Worm (Caenorhabditis elegans): ENCODE data around the gene T14F9.2.

T14F9.2 gene

DNA sequence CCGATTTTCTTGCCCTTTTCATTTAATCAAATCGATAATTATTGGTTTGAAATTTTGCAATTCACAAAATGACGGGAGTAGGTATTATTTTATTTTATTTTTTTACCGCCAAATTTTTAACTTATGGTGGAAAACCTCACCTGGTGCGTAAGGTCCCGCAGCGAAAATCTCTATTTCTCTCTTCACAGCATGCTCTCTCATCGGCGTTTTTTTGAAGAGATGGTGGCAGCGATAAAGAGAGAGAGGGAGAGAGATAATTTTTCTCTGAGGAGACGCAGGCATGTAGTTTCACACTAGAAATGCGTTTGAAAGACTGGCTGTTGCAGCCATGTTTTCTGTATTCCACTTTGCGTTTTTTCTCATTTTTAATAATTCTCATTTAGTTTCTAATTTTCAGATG is at the start of gene T14F9.2:
Gene T14F9.2, plus strand, starts transcription at position 396 of the 400 bp plus-strand sequence.
- TF ChIP-seq tbx-2 (tag; optimal IDR thresholded peaks at IDR 0.05) (peak; percentile 45), fkh-10 (GFP tag; optimal IDR thresholded peaks at IDR 0.05) (no peak), jun-1 (tag; optimal IDR thresholded peaks at IDR 0.05) (no peak), blmp-1 (tag; optimal IDR thresholded peaks at IDR 0.05) (peak; percentile 39), ets-5 (GFP tag; IDR thresholded peaks at IDR 0.05) (no peak), unc-86 (tag; optimal IDR thresholded peaks at IDR 0.05) (no peak), unc-30 (tag; optimal IDR thresholded peaks at IDR 0.05) (no peak), zag-1 (tag; optimal IDR thresholded peaks at IDR 0.05) (no peak), elt-3 (tag; optimal IDR thresholded peaks at IDR 0.05) (no peak), hlh-4 (tag; optimal IDR thresholded peaks at IDR 0.05) (no peak), nhr-20 (tag; optimal IDR thresholded peaks at IDR 0.05) (peak; percentile 60), ceh-8 (GFP tag; optimal IDR thresholded peaks at IDR 0.05) (no peak), tlp-1 (tag; optimal IDR thresholded peaks at IDR 0.05) (no peak), C16A3.4 (tag; optimal IDR thresholded peaks at IDR 0.05) (no peak), ama-1 (optimal IDR thresholded peaks at IDR 0.05) (no peak), nhr-77 (tag; optimal IDR thresholded peaks at IDR 0.05) (no peak), sptf-1 (tag; optimal IDR thresholded peaks at IDR 0.05) (no peak), skn-1 (tag; optimal IDR thresholded peaks at IDR 0.05) (peak; percentile 89), grh-1 (GFP tag; IDR thresholded peaks at IDR 0.05) (no peak), elt-2 (tag; optimal IDR thresholded peaks at IDR 0.05) (peak; percentile 20), aha-1 (tag; optimal IDR thresholded peaks at IDR 0.05) (no peak), ceh-82 (tag; optimal IDR thresholded peaks at IDR 0.05) (no peak), nhr-84 (tag; optimal IDR thresholded peaks at IDR 0.05) (no peak), nhr-85 (tag) (peak; percentile 79), C34B4.2 (tag; optimal IDR thresholded peaks at IDR 0.05) (no peak), ces-1 (GFP tag; optimal IDR thresholded peaks at IDR 0.05) (no peak), ceh-90 (tag; optimal IDR thresholded peaks at IDR 0.05) (peak; percentile 8), egl-27 (tag; optimal IDR thresholded peaks at IDR 0.05) (no peak), lir-3 (tag; optimal IDR thresholded peaks at IDR 0.05; ENCODE audit: poor library complexity) (peak; percentile 3), pag-3 (tag; optimal IDR thresholded peaks at IDR 0.05; ENCODE audit: borderline replicate concordance, insufficient read depth) (peak; percentile 55), ceh-88 (GFP tag; IDR thresholded peaks at IDR 0.05) (no peak), efl-1 (optimal IDR thresholded peaks at IDR 0.05) (peak; percentile 44 to 61), efl-1 (GFP tag; optimal IDR thresholded peaks at IDR 0.05 in 1 of 2) (peak; percentile 39 to 75), lin-15B (tag; optimal IDR thresholded peaks at IDR 0.05) (no peak), vab-15 (tag; optimal IDR thresholded peaks at IDR 0.05) (no peak), F16B12.6 (tag; optimal IDR thresholded peaks at IDR 0.05) (no peak), nhr-11 (tag; optimal IDR thresholded peaks at IDR 0.05) (no peak), fkh-4 (tag; optimal IDR thresholded peaks at IDR 0.05; ENCODE audit: borderline replicate concordance) (no peak), irx-1 (tag; optimal IDR thresholded peaks at IDR 0.05) (peak; percentile 37), hpl-2 (GFP tag; optimal IDR thresholded peaks at IDR 0.05) (no peak), egl-13 (tag; optimal IDR thresholded peaks at IDR 0.05) (no peak), lsy-2 (tag; optimal IDR thresholded peaks at IDR 0.05) (peak; percentile 71 to 79), nhr-47 (tag; optimal IDR thresholded peaks at IDR 0.05) (peak; percentile 62), unc-62 (GFP tag; optimal IDR thresholded peaks at IDR 0.05) (no peak), xbp-1 (tag; optimal IDR thresholded peaks at IDR 0.05) (peak; percentile 33), lin-39 (tag; optimal IDR thresholded peaks at IDR 0.05) (no peak), unc-98 (GFP tag; IDR thresholded peaks at IDR 0.05) (no peak), lin-35 (GFP tag; optimal IDR thresholded peaks at IDR 0.05) (peak in 1 of 2 experiments; percentile 71), rnt-1 (tag; optimal IDR thresholded peaks at IDR 0.05) (peak; percentile 63), unc-130 (tag; optimal IDR thresholded peaks at IDR 0.05) (peak; percentile 7), nhr-90 (tag; optimal IDR thresholded peaks at IDR 0.05; ENCODE audit: poor library complexity) (peak; percentile 37), mef-2 (tag; optimal IDR thresholded peaks at IDR 0.05) (no peak), Y116A8C.19 (tag; optimal IDR thresholded peaks at IDR 0.05; ENCODE audit: borderline replicate concordance) (no peak), lin-14 (GFP tag; optimal IDR thresholded peaks at IDR 0.05) (no peak), snpc-4 (tag; optimal IDR thresholded peaks at IDR 0.05) (no peak)
